Fruit fly (Drosophila melanogaster) whole organism, embryonic: ENCODE data around the gene srl.

Source experiments
- Ada2b ChIP-seq: fragments of 200-800 bp; sonication (Bioruptor generic); IDR thresholded peaks from 2 replicates; pipeline ENCODE4 v1.3.6; 2022; ENCODE audit warnings: missing biosample characterization, missing genetic modification characterization
- CG11504 ChIP-seq: fragments of 200-800 bp; sonication (Bioruptor generic); optimal IDR thresholded peaks from 3 replicates; lab custom pipeline; 2019; ENCODE audit warnings: missing biosample characterization, mild to moderate bottlenecking, missing genetic modification characterization, moderate library complexity
- CG11560 ChIP-seq: fragments of 200-800 bp; sonication (Bioruptor generic); IDR thresholded peaks from 3 replicates; pipeline ENCODE4 v1.3.6; 2022; ENCODE audit warnings: missing biosample characterization, missing genetic modification characterization
- CG13287 ChIP-seq: fragments of 200-800 bp; sonication (Bioruptor generic); IDR thresholded peaks from 2 replicates; pipeline ENCODE4 v1.3.6; 2022; ENCODE audit warnings: missing biosample characterization, missing genetic modification characterization; ENCODE audit not compliant: partially characterized antibody
- CG14860 ChIP-seq: fragments of 200-800 bp; sonication (Bioruptor generic); IDR thresholded peaks from 3 replicates; pipeline ENCODE4 v1.3.6; 2022; ENCODE audit warnings: missing biosample characterization, missing genetic modification characterization; ENCODE audit not compliant: partially characterized antibody
- CG15514 ChIP-seq: fragments of 200-800 bp; sonication (Bioruptor generic); optimal IDR thresholded peaks from 3 replicates; lab custom pipeline; 2017; ENCODE audit warnings: missing biosample characterization, missing genetic modification characterization, mild to moderate bottlenecking, moderate library complexity, missing genetic modification reagents
- CG1602 ChIP-seq: fragments of 200-800 bp; sonication (Bioruptor generic); optimal IDR thresholded peaks from 3 replicates; lab custom pipeline; 2016; ENCODE audit warnings: missing biosample characterization, missing genetic modification characterization
- CG17186 ChIP-seq: fragments of 200-800 bp; sonication (Bioruptor generic); optimal IDR thresholded peaks from 3 replicates; lab custom pipeline; 2017; ENCODE audit warnings: missing biosample characterization, missing genetic modification reagents, missing genetic modification characterization
- CG17359 ChIP-seq: fragments of 200-800 bp; sonication (Bioruptor generic); optimal IDR thresholded peaks from 3 replicates; lab custom pipeline; 2018; ENCODE audit warnings: missing biosample characterization, mild to moderate bottlenecking, missing genetic modification characterization, moderate library complexity
- CG17612 ChIP-seq: fragments of 200-800 bp; sonication (Bioruptor generic); IDR thresholded peaks from 2 replicates; pipeline ENCODE4 v1.3.6; 2022; ENCODE audit warnings: missing biosample characterization, missing genetic modification characterization
- CG32772 ChIP-seq: fragments of 200-800 bp; sonication (Bioruptor generic); IDR thresholded peaks from 2 replicates; pipeline ENCODE4 v1.3.6; 2022; ENCODE audit warnings: missing biosample characterization, missing genetic modification characterization
- CG33557 ChIP-seq: fragments of 200-800 bp; sonication (Bioruptor generic); optimal IDR thresholded peaks from 2 replicates; lab custom pipeline; 2019; ENCODE audit warnings: missing biosample characterization, mild to moderate bottlenecking, missing genetic modification characterization, moderate library complexity
- CG3407 ChIP-seq: fragments of 200-800 bp; sonication (Bioruptor generic); optimal IDR thresholded peaks from 2 replicates; lab custom pipeline; 2018; ENCODE audit warnings: missing biosample characterization, mild to moderate bottlenecking, missing genetic modification characterization
- CG3847 ChIP-seq: fragments of 200-800 bp; sonication (Bioruptor generic); IDR thresholded peaks from 2 replicates; pipeline ENCODE4 v1.3.6; 2022; ENCODE audit warnings: missing biosample characterization, missing genetic modification characterization
- CG4328 ChIP-seq: fragments of 200-800 bp; sonication (Bioruptor generic); optimal IDR thresholded peaks from 3 replicates; lab custom pipeline; 2017; ENCODE audit warnings: missing biosample characterization, missing genetic modification reagents, missing genetic modification characterization
- CG4424 ChIP-seq: fragments of 200-800 bp; sonication (Bioruptor generic); optimal IDR thresholded peaks from 3 replicates; lab custom pipeline; 2016; ENCODE audit warnings: missing biosample characterization, missing genetic modification characterization
- CG4820 ChIP-seq: fragments of 200-800 bp; sonication (Bioruptor generic); optimal IDR thresholded peaks from 3 replicates; lab custom pipeline; 2016; ENCODE audit warnings: missing biosample characterization, missing genetic modification characterization
- CG6813 ChIP-seq: fragments of 200-800 bp; sonication (Bioruptor generic); optimal IDR thresholded peaks from 2 replicates; lab custom pipeline; 2017; ENCODE audit warnings: missing biosample characterization, missing genetic modification characterization, mild to moderate bottlenecking, moderate library complexity, missing genetic modification reagents
- CG7745 ChIP-seq: fragments of 200-800 bp; sonication (Bioruptor generic); optimal IDR thresholded peaks from 2 replicates; lab custom pipeline; 2018; ENCODE audit warnings: missing biosample characterization, mild to moderate bottlenecking, missing genetic modification characterization, moderate library complexity
- CG7928 ChIP-seq: fragments of 200-800 bp; sonication (Bioruptor generic); optimal IDR thresholded peaks from 2 replicates; lab custom pipeline; 2017; ENCODE audit warnings: missing biosample characterization, mild to moderate bottlenecking, missing genetic modification characterization
- CG8281 ChIP-seq: fragments of 200-800 bp; sonication (Bioruptor generic); optimal IDR thresholded peaks from 2 replicates; lab custom pipeline; 2018; ENCODE audit warnings: missing biosample characterization, mild to moderate bottlenecking, missing genetic modification characterization, moderate library complexity
- CG8765 ChIP-seq: fragments of 200-800 bp; sonication (Bioruptor generic); IDR thresholded peaks from 2 replicates; pipeline ENCODE4 v1.3.6; 2022; ENCODE audit warnings: missing biosample characterization, missing genetic modification characterization
- CG9797 ChIP-seq: fragments of 200-800 bp; sonication (Bioruptor generic); optimal IDR thresholded peaks from 3 replicates; lab custom pipeline; 2018; ENCODE audit warnings: missing biosample characterization, mild to moderate bottlenecking, missing genetic modification characterization
- CG9817 ChIP-seq: fragments of 200-800 bp; sonication (Bioruptor generic); optimal IDR thresholded peaks from 2 replicates; lab custom pipeline; 2018; ENCODE audit warnings: missing biosample characterization, mild to moderate bottlenecking, missing genetic modification characterization, moderate library complexity
- Dek ChIP-seq: fragments of 200-800 bp; sonication (Bioruptor generic); optimal IDR thresholded peaks from 3 replicates; lab custom pipeline; 2019; ENCODE audit warnings: missing biosample characterization, mild to moderate bottlenecking, missing genetic modification characterization, moderate library complexity
- Dip3 ChIP-seq: fragments of 200-800 bp; sonication (Bioruptor generic); optimal IDR thresholded peaks from 3 replicates; lab custom pipeline; 2016; ENCODE audit warnings: missing biosample characterization, missing genetic modification characterization
- ERR ChIP-seq: fragments of 200-800 bp; sonication (Bioruptor generic); optimal IDR thresholded peaks from 2 replicates; lab custom pipeline; 2016; ENCODE audit warnings: missing biosample characterization, missing genetic modification characterization
- HLH3B ChIP-seq: fragments of 200-800 bp; sonication (Bioruptor generic); IDR thresholded peaks from 2 replicates; pipeline ENCODE4 v1.3.6; 2022; ENCODE audit warnings: missing biosample characterization, missing genetic modification characterization
- HLH54F ChIP-seq: fragments of 200-800 bp; sonication (Bioruptor generic); optimal IDR thresholded peaks from 3 replicates; lab custom pipeline; 2016; ENCODE audit warnings: missing biosample characterization, missing genetic modification characterization
- Hey ChIP-seq: fragments of 200-800 bp; sonication (Bioruptor generic); optimal IDR thresholded peaks from 3 replicates; lab custom pipeline; 2018; ENCODE audit warnings: missing biosample characterization, mild to moderate bottlenecking, missing genetic modification characterization
- Hmr ChIP-seq: fragments of 200-800 bp; sonication (Bioruptor generic); optimal IDR thresholded peaks from 3 replicates; lab custom pipeline; 2017; ENCODE audit warnings: mild to moderate bottlenecking, missing biosample characterization, missing genetic modification reagents, missing genetic modification characterization
- Lhr ChIP-seq: fragments of 200-800 bp; sonication (Bioruptor generic); optimal IDR thresholded peaks from 3 replicates; lab custom pipeline; 2017; ENCODE audit warnings: mild to moderate bottlenecking, missing biosample characterization, missing genetic modification reagents, missing genetic modification characterization
- Nf-YC ChIP-seq: fragments of 200-800 bp; optimal IDR thresholded peaks from 3 replicates; lab custom pipeline; 2019; ENCODE audit warnings: missing biosample characterization, mild to moderate bottlenecking, missing genetic modification characterization, moderate library complexity
- Spps ChIP-seq: fragments of 200-800 bp; sonication (Bioruptor generic); optimal IDR thresholded peaks from 2 replicates; lab custom pipeline; 2018; ENCODE audit warnings: missing biosample characterization, mild to moderate bottlenecking, missing genetic modification characterization
- Xbp1 ChIP-seq: fragments of 200-800 bp; sonication (Bioruptor generic); optimal IDR thresholded peaks from 3 replicates; lab custom pipeline; 2016; ENCODE audit warnings: missing biosample characterization, mild to moderate bottlenecking, missing genetic modification characterization
- ash1 ChIP-seq: fragments of 200-800 bp; sonication (Bioruptor generic); optimal IDR thresholded peaks from 2 replicates; lab custom pipeline; 2018; ENCODE audit warnings: missing biosample characterization, mild to moderate bottlenecking, missing genetic modification characterization
- bab2 ChIP-seq: fragments of 200-800 bp; sonication (Bioruptor generic); optimal IDR thresholded peaks from 2 replicates; lab custom pipeline; 2016; ENCODE audit warnings: missing biosample characterization, missing genetic modification characterization
- exex ChIP-seq: fragments of 200-800 bp; sonication (Bioruptor generic); optimal IDR thresholded peaks from 4 replicates; lab custom pipeline; 2018; ENCODE audit warnings: missing biosample characterization, mild to moderate bottlenecking, missing genetic modification characterization, moderate library complexity
- fru ChIP-seq: fragments of >200 bp; optimal IDR thresholded peaks from 2 replicates; lab custom pipeline; 2017
- gcm ChIP-seq: fragments of 200-800 bp; sonication (Bioruptor generic); optimal IDR thresholded peaks from 2 replicates; lab custom pipeline; 2019; ENCODE audit warnings: missing biosample characterization, mild to moderate bottlenecking, missing genetic modification characterization, moderate library complexity
- hkb ChIP-seq, 2 experiments: fragments of 200-800 bp in 1 of 2; fragments of >200 bp in 1 of 2; sonication (Bioruptor generic) in 1 of 2; IDR thresholded peaks in 1 of 2; optimal IDR thresholded peaks in 1 of 2; 2 replicates each; pipeline versions ENCODE4 v1.3.6 to Lab custom; 2017 to 2022; ENCODE audit warnings: missing biosample characterization in 1 of 2, missing genetic modification characterization in 1 of 2
- ken ChIP-seq: fragments of 200-800 bp; sonication (Bioruptor generic); IDR thresholded peaks from 3 replicates; pipeline ENCODE4 v1.3.6; 2022; ENCODE audit warnings: missing biosample characterization, missing genetic modification characterization
- nerfin-1 ChIP-seq: fragments of 200-800 bp; sonication (Bioruptor generic); optimal IDR thresholded peaks from 3 replicates; lab custom pipeline; 2019; ENCODE audit warnings: missing biosample characterization, mild to moderate bottlenecking, missing genetic modification characterization, moderate library complexity
- onecut ChIP-seq: fragments of 200-800 bp; sonication (Bioruptor generic); IDR thresholded peaks from 2 replicates; pipeline ENCODE4 v1.3.6; 2022; ENCODE audit warnings: missing biosample characterization, missing genetic modification characterization
- sc ChIP-seq, 3 experiments: fragments of >200 bp in 2 of 3; fragments of 200-800 bp in 1 of 3; sonication (Bioruptor generic) in 1 of 3; optimal IDR thresholded peaks; 2 replicates in 2 of 3; 3 replicates in 1 of 3; lab custom pipeline; 2017; ENCODE audit warnings: mild to moderate bottlenecking in 1 of 3, missing biosample characterization in 1 of 3, missing genetic modification characterization in 1 of 3, missing genetic modification reagents in 1 of 3
- schlank ChIP-seq: fragments of 200-800 bp; sonication (Bioruptor generic); optimal IDR thresholded peaks from 2 replicates; lab custom pipeline; 2018; ENCODE audit warnings: missing biosample characterization, mild to moderate bottlenecking, missing genetic modification characterization
- sens-2 ChIP-seq: fragments of 200-800 bp; sonication (Bioruptor generic); IDR thresholded peaks from 2 replicates; pipeline ENCODE4 v1.3.6; 2022; ENCODE audit warnings: missing biosample characterization, missing genetic modification characterization
- sima ChIP-seq: fragments of 200-800 bp; sonication (Bioruptor generic); optimal IDR thresholded peaks from 2 replicates; lab custom pipeline; 2016; ENCODE audit warnings: missing biosample characterization, missing genetic modification characterization
- tio ChIP-seq: fragments of 200-800 bp; sonication (Bioruptor generic); optimal IDR thresholded peaks from 2 replicates; lab custom pipeline; 2017; ENCODE audit warnings: missing biosample characterization, missing genetic modification characterization, inconsistent platforms
- tup ChIP-seq: fragments of 200-800 bp; sonication (Bioruptor generic); optimal IDR thresholded peaks from 2 replicates; lab custom pipeline; 2016; ENCODE audit warnings: missing biosample characterization, mild to moderate bottlenecking, missing genetic modification characterization, moderate library complexity

srl gene

DNA sequence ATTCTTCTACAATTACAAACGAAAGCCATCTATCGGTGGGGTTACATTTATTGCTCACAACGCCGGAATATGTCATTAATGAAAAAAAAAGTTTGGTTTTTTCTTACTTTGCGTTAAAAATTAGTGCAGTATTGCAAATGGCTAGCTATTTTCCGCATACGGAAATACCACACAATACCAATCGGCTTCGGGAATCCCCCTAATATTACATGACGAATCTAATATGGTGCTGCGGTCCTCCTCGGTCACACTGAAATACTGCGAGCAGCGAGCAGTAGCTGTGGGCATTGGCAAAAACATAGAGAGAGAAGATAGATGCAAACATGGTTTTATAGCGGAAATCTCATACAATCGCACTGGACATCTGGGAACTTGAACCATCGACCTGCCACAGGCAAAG is 41.6 kb downstream of the srl start, which contains the start of gene tub (continued):
- TF ChIP-seq CG6813 (GFP tag; lab: Kevin White, UChicago) (no peak), CG11504 (tag; lab: Kevin White, UChicago) (no peak), CG3847 (GFP tag; lab: Robert Waterston, UW) (peak; percentile 62; the same call in 1 of the 2 replicates), CG7928 (GFP tag; lab: Kevin White, UChicago) (no peak), ken (no peak; the same call in 2 of the 3 replicates), CG33557 (GFP tag; lab: Kevin White, UChicago) (no peak), sc (optimal IDR thresholded peaks at IDR 0.05; lab: Kevin White, UChicago) (no peak), sc (GFP tag; optimal IDR thresholded peaks at IDR 0.05; lab: Kevin White, UChicago) (no peak), CG17186 (GFP tag; lab: Kevin White, UChicago) (peak; percentile 38), ERR (GFP tag; lab: Kevin White, UChicago) (no peak), ash1 (no peak), CG15514 (peak; percentile 73), CG17359 (peak; percentile 34), onecut (GFP tag; lab: Robert Waterston, UW) (peak; percentile 11; the same call in 1 of the 2 replicates), HLH54F (GFP tag; lab: Kevin White, UChicago) (peak; percentile 28), Hey (no peak), CG3407 (GFP tag; lab: Kevin White, UChicago) (no peak), Dek (tag; lab: Kevin White, UChicago) (no peak), sima (GFP tag; lab: Kevin White, UChicago) (no peak), schlank (no peak), Lhr (GFP tag; lab: Kevin White, UChicago) (peak; percentile 62), CG8281 (tag; lab: Kevin White, UChicago) (no peak), CG17612 (GFP tag; lab: Robert Waterston, UW) (no peak), nerfin-1 (tag; lab: Kevin White, UChicago) (peak; percentile 27), Nf-YC (peak; percentile 43), sens-2 (GFP tag; lab: Robert Waterston, UW) (no peak), CG14860 (GFP tag; lab: Robert Waterston, UW) (no peak), CG4424 (GFP tag; lab: Kevin White, UChicago) (peak; percentile 34), CG9817 (tag; lab: Kevin White, UChicago) (no peak), CG13287 (GFP tag; lab: Robert Waterston, UW) (peak; percentile 52; the same call in 1 of the 2 replicates), Hmr (GFP tag; lab: Kevin White, UChicago) (no peak), Dip3 (peak; percentile 16), fru (lab: Kevin White, UChicago) (no peak), CG11560 (tag; lab: Robert Waterston, UW) (no peak), tio (no peak), tup (GFP tag; lab: Kevin White, UChicago) (no peak), CG32772 (GFP tag; lab: Robert Waterston, UW) (no peak), Spps (tag; lab: Kevin White, UChicago) (no peak), CG9797 (GFP tag; lab: Kevin White, UChicago) (peak; percentile 84), CG8765 (GFP tag; lab: Robert Waterston, UW) (no peak), HLH3B (GFP tag; lab: Robert Waterston, UW) (no peak; the same call in 1 of the 2 replicates), hkb (optimal IDR thresholded peaks at IDR 0.05; lab: Kevin White, UChicago) (no peak), hkb (GFP tag; IDR thresholded peaks at IDR 0.05; lab: Robert Waterston, UW) (no peak; the same call in 1 of the 2 replicates), bab2 (GFP tag; lab: Kevin White, UChicago) (peak; percentile 50), CG4820 (GFP tag; lab: Kevin White, UChicago) (peak; percentile 24), Xbp1 (peak; percentile 63), gcm (GFP tag; lab: Kevin White, UChicago) (no peak), CG1602 (GFP tag; lab: Kevin White, UChicago) (peak; percentile 7), exex (tag; lab: Kevin White, UChicago) (no peak), CG4328 (GFP tag; lab: Kevin White, UChicago) (no peak), CG7745 (tag; lab: Kevin White, UChicago) (no peak), Ada2b (GFP tag; lab: Robert Waterston, UW) (no peak)
